Fruit fly (Drosophila melanogaster) whole organism, prepupa: ENCODE data around the gene TrxT.

Source experiments
- CG10631 ChIP-seq: fragments of 200-800 bp; sonication (Bioruptor generic); optimal IDR thresholded peaks from 2 replicates; lab custom pipeline; 2016; ENCODE audit warnings: missing biosample characterization, missing genetic modification characterization
- CG11294 ChIP-seq: fragments of 200-800 bp; sonication (Bioruptor generic); IDR thresholded peaks from 2 replicates; pipeline ENCODE4 v1.3.6; 2022; ENCODE audit warnings: missing biosample characterization, missing genetic modification characterization
- CG11762 ChIP-seq: fragments of 200-800 bp; sonication (Bioruptor generic); optimal IDR thresholded peaks from 3 replicates; lab custom pipeline; 2016; ENCODE audit warnings: missing biosample characterization, missing genetic modification characterization; ENCODE audit not compliant: insufficient read depth
- CG15336 ChIP-seq: fragments of 200-800 bp; sonication (Bioruptor generic); IDR thresholded peaks from 2 replicates; pipeline ENCODE4 v1.3.6; 2022; ENCODE audit warnings: missing biosample characterization, missing genetic modification characterization
- CG1621 ChIP-seq: fragments of 200-800 bp; sonication (Bioruptor generic); optimal IDR thresholded peaks from 3 replicates; lab custom pipeline; 2018; ENCODE audit warnings: missing biosample characterization, mild to moderate bottlenecking, missing genetic modification characterization
- CG3032 ChIP-seq: fragments of 200-800 bp; optimal IDR thresholded peaks from 2 replicates; lab custom pipeline; 2019; ENCODE audit warnings: missing biosample characterization, mild to moderate bottlenecking, missing genetic modification characterization, moderate library complexity
- CG31627 ChIP-seq: fragments of 200-800 bp; sonication (Bioruptor generic); optimal IDR thresholded peaks from 3 replicates; lab custom pipeline; 2016; ENCODE audit warnings: missing biosample characterization, missing genetic modification characterization
- CG32006 ChIP-seq: fragments of 200-800 bp; sonication (Bioruptor generic); optimal IDR thresholded peaks from 3 replicates; lab custom pipeline; 2017; ENCODE audit warnings: missing biosample characterization, mild to moderate bottlenecking, missing genetic modification characterization
- CG3919 ChIP-seq: fragments of 200-800 bp; sonication (Bioruptor generic); optimal IDR thresholded peaks from 3 replicates; lab custom pipeline; 2016; ENCODE audit warnings: missing biosample characterization, missing genetic modification characterization
- CG4318 ChIP-seq: fragments of 200-800 bp; sonication (Bioruptor generic); optimal IDR thresholded peaks from 3 replicates; lab custom pipeline; 2017; ENCODE audit warnings: missing biosample characterization, mild to moderate bottlenecking, missing genetic modification characterization
- CG6163 ChIP-seq: fragments of 200-800 bp; sonication (Bioruptor generic); IDR thresholded peaks from 3 replicates; pipeline ENCODE4 v1.3.6; 2022; ENCODE audit warnings: missing biosample characterization, missing genetic modification characterization
- CG6792 ChIP-seq: fragments of 200-800 bp; sonication (Bioruptor generic); optimal IDR thresholded peaks from 3 replicates; lab custom pipeline; 2016; ENCODE audit warnings: missing biosample characterization, missing genetic modification characterization
- CG6808 ChIP-seq: fragments of 200-800 bp; sonication (Bioruptor generic); optimal IDR thresholded peaks from 3 replicates; lab custom pipeline; 2017; ENCODE audit warnings: missing biosample characterization, missing genetic modification characterization, mild to moderate bottlenecking, moderate library complexity, missing genetic modification reagents
- CG6854 ChIP-seq: fragments of 200-800 bp; sonication (Bioruptor generic); optimal IDR thresholded peaks from 2 replicates; lab custom pipeline; 2017; ENCODE audit warnings: missing biosample characterization, mild to moderate bottlenecking, missing genetic modification characterization
- CG7368 ChIP-seq: fragments of 200-800 bp; sonication (Bioruptor generic); optimal IDR thresholded peaks from 3 replicates; lab custom pipeline; 2016; ENCODE audit warnings: missing biosample characterization, missing genetic modification characterization
- CG8119 ChIP-seq: fragments of 200-800 bp; sonication (Bioruptor generic); IDR thresholded peaks from 3 replicates; pipeline ENCODE4 v1.3.6; 2022; ENCODE audit warnings: missing biosample characterization, missing genetic modification characterization
- CG8319 ChIP-seq: fragments of 200-800 bp; sonication (Bioruptor generic); optimal IDR thresholded peaks from 3 replicates; lab custom pipeline; 2016; ENCODE audit warnings: missing biosample characterization, missing genetic modification characterization
- CG8632 ChIP-seq: fragments of 200-800 bp; sonication (Bioruptor generic); optimal IDR thresholded peaks from 3 replicates; lab custom pipeline; 2016; ENCODE audit warnings: missing biosample characterization, missing genetic modification characterization
- Eip75B ChIP-seq: fragments of 200-800 bp; sonication (Bioruptor generic); optimal IDR thresholded peaks from 3 replicates; lab custom pipeline; 2016; ENCODE audit warnings: missing biosample characterization, missing genetic modification characterization
- Eip78C ChIP-seq: fragments of 200-800 bp; sonication (Bioruptor generic); peaks from one replicate; lab custom pipeline; 2016; ENCODE audit warnings: missing biosample characterization, missing genetic modification characterization
- Eip93F ChIP-seq: fragments of 200-800 bp; sonication (Bioruptor generic); optimal IDR thresholded peaks from 2 replicates; lab custom pipeline; 2016; ENCODE audit warnings: missing biosample characterization, mild to moderate bottlenecking, missing genetic modification characterization
- Ets21C ChIP-seq: fragments of 200-800 bp; sonication (Bioruptor generic); optimal IDR thresholded peaks from 3 replicates; lab custom pipeline; 2016; ENCODE audit warnings: missing biosample characterization, missing genetic modification characterization
- Gug ChIP-seq: fragments of 200-800 bp; sonication (Bioruptor generic); IDR thresholded peaks from 2 replicates; pipeline ENCODE4 v1.3.6; 2022; ENCODE audit warnings: missing biosample characterization, missing genetic modification characterization
- Hr39 ChIP-seq: fragments of 200-800 bp; sonication (Bioruptor generic); optimal IDR thresholded peaks from 2 replicates; lab custom pipeline; 2016; ENCODE audit warnings: missing biosample characterization, missing genetic modification characterization
- Hr4 ChIP-seq: fragments of 200-800 bp; sonication (Bioruptor generic); optimal IDR thresholded peaks from 3 replicates; lab custom pipeline; 2016; ENCODE audit warnings: missing biosample characterization, missing genetic modification characterization
- Lpt ChIP-seq: fragments of 200-800 bp; sonication (Bioruptor generic); optimal IDR thresholded peaks from 3 replicates; lab custom pipeline; 2016; ENCODE audit warnings: missing biosample characterization, missing genetic modification characterization
- Met ChIP-seq: fragments of 200-800 bp; sonication (Bioruptor generic); optimal IDR thresholded peaks from 3 replicates; lab custom pipeline; 2016; ENCODE audit warnings: missing biosample characterization, missing genetic modification characterization
- OdsH ChIP-seq: fragments of 200-800 bp; sonication (Bioruptor generic); optimal IDR thresholded peaks from 3 replicates; lab custom pipeline; 2016; ENCODE audit warnings: missing biosample characterization, missing genetic modification characterization
- Smox ChIP-seq: fragments of 200-800 bp; sonication (Bioruptor generic); optimal IDR thresholded peaks from 3 replicates; lab custom pipeline; 2016; ENCODE audit warnings: missing biosample characterization, missing genetic modification characterization
- Sox102F ChIP-seq: fragments of 200-800 bp; sonication (Bioruptor generic); optimal IDR thresholded peaks from 2 replicates; lab custom pipeline; 2016; ENCODE audit warnings: missing biosample characterization, mild to moderate bottlenecking, missing genetic modification characterization
- Sox15 ChIP-seq: fragments of 200-800 bp; sonication (Bioruptor generic); optimal IDR thresholded peaks from 3 replicates; lab custom pipeline; 2016; ENCODE audit warnings: missing biosample characterization, missing genetic modification characterization
- achi ChIP-seq: fragments of 200-800 bp; sonication (Bioruptor generic); optimal IDR thresholded peaks from 3 replicates; lab custom pipeline; 2016; ENCODE audit warnings: missing biosample characterization, missing genetic modification characterization
- acj6 ChIP-seq: fragments of 200-800 bp; sonication (Bioruptor generic); optimal IDR thresholded peaks from 3 replicates; lab custom pipeline; 2016; ENCODE audit warnings: missing biosample characterization, missing genetic modification characterization
- cyc ChIP-seq: fragments of 200-800 bp; sonication (Bioruptor generic); optimal IDR thresholded peaks from 3 replicates; lab custom pipeline; 2016; ENCODE audit warnings: missing biosample characterization, missing genetic modification characterization
- dac ChIP-seq: fragments of 200-800 bp; sonication (Bioruptor generic); optimal IDR thresholded peaks from 2 replicates; lab custom pipeline; 2017; ENCODE audit warnings: missing biosample characterization, mild to moderate bottlenecking, missing genetic modification characterization
- dsx ChIP-seq: fragments of 200-800 bp; optimal IDR thresholded peaks from 3 replicates; lab custom pipeline; 2019; ENCODE audit warnings: missing biosample characterization, mild to moderate bottlenecking, missing genetic modification characterization, moderate library complexity; ENCODE audit not compliant: poor library complexity, severe bottlenecking
- eg ChIP-seq: fragments of 200-800 bp; sonication (Bioruptor generic); IDR thresholded peaks from 3 replicates; pipeline ENCODE4 v1.3.6; 2022; ENCODE audit warnings: missing biosample characterization, missing genetic modification characterization
- esn ChIP-seq: fragments of 200-800 bp; sonication (Bioruptor generic); optimal IDR thresholded peaks from 2 replicates; lab custom pipeline; 2016; ENCODE audit warnings: missing biosample characterization, mild to moderate bottlenecking, missing genetic modification characterization, moderate library complexity
- fd85E ChIP-seq: fragments of 200-800 bp; sonication (Bioruptor generic); optimal IDR thresholded peaks from 3 replicates; lab custom pipeline; 2016; ENCODE audit warnings: missing biosample characterization, missing genetic modification characterization
- lz ChIP-seq: fragments of 200-800 bp; sonication (Bioruptor generic); optimal IDR thresholded peaks from 3 replicates; lab custom pipeline; 2016; ENCODE audit warnings: missing biosample characterization, missing genetic modification characterization
- net ChIP-seq: fragments of 200-800 bp; sonication (Bioruptor generic); optimal IDR thresholded peaks from 3 replicates; lab custom pipeline; 2016; ENCODE audit warnings: missing biosample characterization, missing genetic modification characterization
- spab ChIP-seq: fragments of 200-800 bp; sonication (Bioruptor generic); optimal IDR thresholded peaks from 2 replicates; lab custom pipeline; 2017; ENCODE audit warnings: missing biosample characterization, mild to moderate bottlenecking, missing genetic modification characterization, missing genetic modification reagents
- ss ChIP-seq, 2 experiments: fragments of 200-800 bp; sonication (Bioruptor generic); optimal IDR thresholded peaks; 2 replicates in 1 of 2; 3 replicates in 1 of 2; lab custom pipeline; 2017 to 2018; ENCODE audit warnings: mild to moderate bottlenecking in 2 of 2, missing biosample characterization in 2 of 2, missing genetic modification characterization in 2 of 2, moderate library complexity in 1 of 2
- topi ChIP-seq: fragments of 200-800 bp; sonication (Bioruptor generic); optimal IDR thresholded peaks from 3 replicates; lab custom pipeline; 2016; ENCODE audit warnings: missing biosample characterization, missing genetic modification characterization

TrxT gene

dm6 chrX:5336722-5337121 is 25.0 kb upstream of the TrxT start (continued):
- 0 out of 3 replicates have a peak, but pooled peaks have one; percentile 25 for TF ChIP-seq CG6163 (GFP tag; lab: Robert Waterston, UW)
- peak; percentile 57 for TF ChIP-seq Met
- peak; percentile 78 for TF ChIP-seq esn
- peak; percentile 47 for TF ChIP-seq Ets21C (GFP tag; lab: Kevin White, UChicago)
- TF ChIP-seq net (GFP tag; lab: Kevin White, UChicago): peak; percentile 1
- TF ChIP-seq Eip75B (GFP tag; lab: Kevin White, UChicago): no peak
- peak; percentile 45 for TF ChIP-seq acj6 (GFP tag; lab: Kevin White, UChicago)
- peak; percentile 19 for TF ChIP-seq Hr4 (GFP tag; lab: Kevin White, UChicago)
- TF ChIP-seq Gug (GFP tag; lab: Robert Waterston, UW): no peak
- TF ChIP-seq ss (GFP tag; optimal IDR thresholded peaks at IDR 0.05; lab: Kevin White, UChicago): no peak
- no peak for TF ChIP-seq Eip93F (GFP tag; lab: Kevin White, UChicago)
- peak; percentile 54 for TF ChIP-seq CG3919
- peak; percentile 11; the same call in 1 of the 2 replicates for TF ChIP-seq CG11294 (GFP tag; lab: Robert Waterston, UW)
- TF ChIP-seq dsx (GFP tag; lab: Kevin White, UChicago): no peak
- peak; percentile 29 for TF ChIP-seq CG1621 (tag; lab: Kevin White, UChicago)
- TF ChIP-seq, all 60 proteins: peak for 44

DNA sequence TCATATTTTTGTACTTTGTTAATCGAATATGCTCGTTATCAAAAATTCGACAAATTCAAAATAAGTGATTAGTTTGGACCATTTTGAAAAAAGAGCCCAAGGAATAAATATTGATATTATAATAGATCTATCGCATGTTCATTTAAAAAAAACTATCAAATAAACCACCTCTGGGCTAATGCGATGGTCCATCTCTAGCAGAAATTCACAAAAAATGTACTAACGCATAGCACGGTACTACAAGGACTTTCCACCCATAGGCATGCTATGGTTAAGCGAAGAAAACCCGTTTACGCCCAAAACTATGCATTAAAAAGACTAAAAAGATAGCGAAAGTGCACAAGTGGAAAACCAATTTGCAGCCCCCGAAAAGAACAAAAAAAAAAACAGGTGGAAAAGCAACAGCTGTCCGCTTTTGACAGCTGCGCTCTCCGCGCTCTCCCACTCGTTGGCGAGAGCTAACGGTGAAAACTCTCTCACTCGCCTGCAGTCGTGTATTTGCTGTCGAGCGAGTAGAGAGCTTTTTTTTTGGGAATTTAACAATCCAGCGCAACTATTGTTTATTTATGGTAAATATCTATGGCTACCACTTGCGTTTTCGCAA is 20.7 kb upstream of the TrxT start, which contains the start of gene CanB:
Gene CanB (plus strand): TSS at position 241 of the 604 bp plus-strand sequence.
- TF ChIP-seq Lpt (GFP tag; lab: Kevin White, UChicago): no peak
- TF ChIP-seq Eip93F (GFP tag; lab: Kevin White, UChicago): no peak
- TF ChIP-seq Gug (GFP tag; lab: Robert Waterston, UW): no peak
- TF ChIP-seq CG32006: no peak
- peak; percentile 47 for TF ChIP-seq esn
- peak; percentile 24 for TF ChIP-seq topi (GFP tag; lab: Kevin White, UChicago)
- TF ChIP-seq acj6 (GFP tag; lab: Kevin White, UChicago): peak; percentile 24
- peak; percentile 52 for TF ChIP-seq CG10631 (GFP tag; lab: Kevin White, UChicago)
- peak; percentile 27 for TF ChIP-seq cyc
- peak; percentile 78 for TF ChIP-seq Eip78C (GFP tag; lab: Kevin White, UChicago)
- TF ChIP-seq OdsH (GFP tag; lab: Kevin White, UChicago): peak; percentile 9
- no peak for TF ChIP-seq CG6808
- 0 out of 3 replicates have a peak, but pooled peaks have one; percentile 18 for TF ChIP-seq eg (GFP tag; lab: Robert Waterston, UW)
- TF ChIP-seq CG8119 (GFP tag; lab: Robert Waterston, UW): no peak
- peak; percentile 20 for TF ChIP-seq CG6792
- peak; percentile 20 for TF ChIP-seq Met
- no peak for TF ChIP-seq CG3032 (tag; lab: Kevin White, UChicago)
- TF ChIP-seq net (GFP tag; lab: Kevin White, UChicago): peak; percentile 2
- peak; percentile 9 for TF ChIP-seq Smox (GFP tag; lab: Kevin White, UChicago)
- peak; percentile 10 for TF ChIP-seq lz (GFP tag; lab: Kevin White, UChicago)
- TF ChIP-seq achi (GFP tag; lab: Kevin White, UChicago): peak; percentile 24
- TF ChIP-seq Sox102F: peak; percentile 30
- TF ChIP-seq CG31627 (GFP tag; lab: Kevin White, UChicago): peak; percentile 25
- TF ChIP-seq CG3919: peak; percentile 47
- peak; percentile 23 for TF ChIP-seq Hr39 (GFP tag; lab: Kevin White, UChicago)
- no peak for TF ChIP-seq CG11294 (GFP tag; lab: Robert Waterston, UW)

dm6 chrX:5329266-5329898 is 17.7 kb upstream of the TrxT start, which contains the start of the genes CG3309 and XRCC1:
Gene CG3309 (minus strand): TSS chrX:5329347.
Gene XRCC1 (plus strand): TSS chrX:5329876.
- TF ChIP-seq CG1621 (tag; lab: Kevin White, UChicago) (no peak), CG15336 (GFP tag; lab: Robert Waterston, UW) (peak; percentile 40; the same call in 1 of the 2 replicates), CG11762 (no peak), dac (GFP tag; lab: Kevin White, UChicago) (no peak), CG6854 (GFP tag; lab: Kevin White, UChicago) (no peak), Hr4 (GFP tag; lab: Kevin White, UChicago) (peak; percentile 34), fd85E (GFP tag; lab: Kevin White, UChicago) (no peak), Sox102F (peak; percentile 23), Eip78C (GFP tag; lab: Kevin White, UChicago) (peak; percentile 85), CG4318 (no peak), Sox15 (GFP tag; lab: Kevin White, UChicago) (peak; percentile 19), CG7368 (GFP tag; lab: Kevin White, UChicago) (peak; percentile 23), cyc (peak; percentile 35), Ets21C (GFP tag; lab: Kevin White, UChicago) (peak; percentile 21), Eip75B (GFP tag; lab: Kevin White, UChicago) (peak; percentile 11), CG11294 (GFP tag; lab: Robert Waterston, UW) (no peak), CG10631 (GFP tag; lab: Kevin White, UChicago) (peak; percentile 49), CG8319 (no peak), CG8632 (peak; percentile 29), Lpt (GFP tag; lab: Kevin White, UChicago) (peak; percentile 5), spab (no peak)
